Worm (Caenorhabditis elegans) whole organism, young adult: ENCODE results near the gene erd-2.2.

Source experiments
- B0261.1 ChIP-seq: sonication (generic microtip); optimal IDR thresholded peaks from 2 replicates; lab custom pipeline; 2016; ENCODE audit warnings: mild to moderate bottlenecking, missing genetic modification characterization, moderate library complexity, missing compliant biosample characterization
- F49E8.2 ChIP-seq: sonication (generic microtip); optimal IDR thresholded peaks from 3 replicates; lab custom pipeline; 2017; ENCODE audit warnings: missing genetic modification characterization, mild to moderate bottlenecking, missing compliant biosample characterization, antibody characterized with exemption, moderate library complexity; ENCODE audit not compliant: insufficient read depth
- T26A5.8 ChIP-seq: sonication (generic microtip); optimal IDR thresholded peaks from 2 replicates; lab custom pipeline; 2016; ENCODE audit warnings: missing genetic modification characterization, missing compliant biosample characterization
- ama-1 ChIP-seq, 3 experiments: fragments of 150-350 bp in 1 of 3; sonication (generic microtip) in 2 of 3; optimal IDR thresholded peaks; 2 replicates each; lab custom pipeline; 2014 to 2018; ENCODE audit warnings: missing biosample characterization in 2 of 3, missing genetic modification characterization in 2 of 3, missing genetic modification reagents in 2 of 3
- bed-1 ChIP-seq: fragments of 200-800 bp; sonication (Bioruptor generic); IDR thresholded peaks from 2 replicates; pipeline ENCODE4 v1.3.6; 2022; ENCODE audit warnings: missing genetic modification reagents, missing genetic modification characterization, missing compliant biosample characterization
- ets-4 ChIP-seq: fragments of 200-800 bp; sonication (Bioruptor generic); optimal IDR thresholded peaks from 2 replicates; lab custom pipeline; 2018; ENCODE audit warnings: mild to moderate bottlenecking, missing genetic modification characterization, missing compliant biosample characterization
- lin-35 ChIP-seq, 3 experiments: fragments of 150-350 bp in 2 of 3; sonication (generic microtip) in 1 of 3; optimal IDR thresholded peaks; 2 replicates each; lab custom pipeline; 2014 to 2018; ENCODE audit warnings: missing biosample characterization in 3 of 3, missing genetic modification characterization in 3 of 3, missing genetic modification reagents in 3 of 3
- mcd-1 ChIP-seq: fragments of 200-800 bp; sonication (Bioruptor generic); IDR thresholded peaks from 2 replicates; pipeline ENCODE4 v1.3.6; 2022; ENCODE audit warnings: missing genetic modification reagents, missing genetic modification characterization, missing compliant biosample characterization
- pha-4 ChIP-seq: fragments of 150-350 bp; sonication (generic microtip); optimal IDR thresholded peaks from 2 replicates; lab custom pipeline; 2014; ENCODE audit warnings: missing biosample characterization, missing genetic modification reagents, missing genetic modification characterization
- rcor-1 ChIP-seq: fragments of 200-800 bp; sonication (Bioruptor generic); IDR thresholded peaks from 2 replicates; pipeline ENCODE4 v1.3.6; 2022; ENCODE audit warnings: missing genetic modification reagents, missing genetic modification characterization, missing compliant biosample characterization
- unc-62 ChIP-seq: fragments of 150-350 bp; optimal IDR thresholded peaks from 2 replicates; lab custom pipeline; 2014; ENCODE audit warnings: missing biosample characterization, missing genetic modification reagents, missing genetic modification characterization

ce11 chrIII:5919799-5920387, 13.0 kb downstream of the erd-2.2 start, which contains the start of the genes tdo-2 and C28H8.2:
- TF ChIP-seq B0261.1 (tag; lab: Kevin White, UChicago): no peak
- TF ChIP-seq ama-1 (optimal IDR thresholded peaks at IDR 0.05; lab: Kevin White, UChicago): no peak
- TF ChIP-seq ama-1 (GFP tag; optimal IDR thresholded peaks at IDR 0.05; lab: Kevin White, UChicago): no peak
- TF ChIP-seq rcor-1 (GFP tag; lab: Robert Waterston, UW): no peak
- TF ChIP-seq ets-4 (GFP tag; lab: Kevin White, UChicago): no peak
- no peak for TF ChIP-seq T26A5.8 (tag; lab: Kevin White, UChicago)
- no peak for TF ChIP-seq unc-62 (GFP tag; lab: Kevin White, UChicago)
- no peak for TF ChIP-seq lin-35 (GFP tag; optimal IDR thresholded peaks at IDR 0.05; lab: Kevin White, UChicago)
- no peak for TF ChIP-seq F49E8.2 (tag; lab: Kevin White, UChicago)
- peak; percentile 8; the same call in 1 of the 2 replicates for TF ChIP-seq mcd-1 (GFP tag; lab: Robert Waterston, UW)
- no peak for TF ChIP-seq bed-1 (GFP tag; lab: Robert Waterston, UW)
- no peak for TF ChIP-seq pha-4
